Worm (Caenorhabditis elegans): ENCODE measurements around the gene mfn-1.

ce11 chrII:11496767-11497166 lies 25.0 kb upstream of the mfn-1 start, which contains the start of gene emc-5:
- TF ChIP-seq ceh-6 (GFP tag; optimal IDR thresholded peaks at IDR 0.05), result no peak
- TF ChIP-seq ceh-19 (GFP tag; optimal IDR thresholded peaks at IDR 0.05), result no peak

All from whole organism, late embryonic.